Worm (Caenorhabditis elegans) whole organism, midembryonic: ENCODE measurements around the gene mom-1.

Experiments used
- T22C8.4 ChIP-seq: fragments of 200-800 bp; sonication (Bioruptor generic); IDR thresholded peaks from 2 replicates; pipeline ENCODE4 v1.3.6; 2022; ENCODE audit warnings: missing genetic modification characterization, missing compliant biosample characterization
- cog-1 ChIP-seq: sonication (generic microtip); optimal IDR thresholded peaks from 2 replicates; lab custom pipeline; 2016; ENCODE audit warnings: missing genetic modification characterization, missing compliant biosample characterization
- flt-1 ChIP-seq: fragments of 200-800 bp; sonication (Bioruptor generic); IDR thresholded peaks from 2 replicates; pipeline ENCODE4 v1.3.6; 2022; ENCODE audit warnings: missing genetic modification characterization, missing compliant biosample characterization
- klf-2 ChIP-seq: fragments of 200-800 bp; sonication (Bioruptor generic); conservative IDR thresholded peaks from 2 replicates; pipeline ENCODE4 v1.3.6; 2022; ENCODE audit warnings: missing genetic modification reagents, missing genetic modification characterization, missing compliant biosample characterization
- med-1 ChIP-seq: sonication (generic microtip); optimal IDR thresholded peaks from 2 replicates; lab custom pipeline; 2017; ENCODE audit warnings: missing genetic modification characterization, mild to moderate bottlenecking, missing compliant biosample characterization, antibody characterized with exemption, missing genetic modification reagents; ENCODE audit not compliant: insufficient read depth
- ref-1 ChIP-seq: fragments of 200-800 bp; sonication (Bioruptor generic); conservative IDR thresholded peaks from 2 replicates; pipeline ENCODE4 v1.3.6; 2022; ENCODE audit warnings: missing genetic modification reagents, missing genetic modification characterization, missing compliant biosample characterization
- tab-1 ChIP-seq: fragments of 200-800 bp; sonication (Bioruptor generic); IDR thresholded peaks from 2 replicates; pipeline ENCODE4 v1.3.6; 2022; ENCODE audit warnings: missing genetic modification characterization, missing compliant biosample characterization
- ztf-23 ChIP-seq: fragments of 200-800 bp; sonication (Bioruptor generic); IDR thresholded peaks from 2 replicates; pipeline ENCODE4 v1.3.6; 2022; ENCODE audit warnings: missing genetic modification reagents, missing genetic modification characterization, missing compliant biosample characterization
- ztf-29 ChIP-seq: fragments of 200-800 bp; sonication (Bioruptor generic); IDR thresholded peaks from 2 replicates; pipeline ENCODE4 v1.3.6; 2022; ENCODE audit warnings: missing genetic modification reagents, missing genetic modification characterization, missing compliant biosample characterization

Gene mom-1

ce11 chrX:6292812-6293211 lies at the start of gene mom-1:
mom-1 (plus strand) TSS chrX:6293112.
- TF ChIP-seq med-1, result no peak
- TF ChIP-seq cog-1, result no peak
- no peak for TF ChIP-seq ztf-29 (GFP tag; lab: Robert Waterston, UW)
- TF ChIP-seq flt-1, result no peak
- no peak for TF ChIP-seq tab-1 (GFP tag; lab: Robert Waterston, UW)
- TF ChIP-seq ztf-23, result no peak

DNA sequence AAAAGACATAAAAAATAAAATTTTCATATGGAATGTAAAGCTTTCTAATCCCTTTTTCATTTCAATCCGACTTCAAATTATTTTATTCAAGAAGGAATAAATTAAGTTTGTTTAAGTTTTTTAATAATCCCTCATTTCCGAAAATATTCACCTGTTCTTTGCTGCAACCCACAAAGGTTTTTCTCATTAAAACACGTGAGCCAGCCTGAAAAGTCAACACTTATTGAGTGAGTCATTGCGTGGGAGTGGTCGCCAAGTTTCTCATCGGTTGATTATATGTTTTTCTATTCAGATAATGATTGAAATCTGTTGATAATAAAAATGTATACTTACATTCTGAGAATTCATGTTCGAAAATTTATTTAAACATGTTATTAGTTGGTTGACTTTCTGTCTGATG lies 47.4 kb upstream of the mom-1 start:
- TF ChIP-seq ref-1 (GFP tag; lab: Robert Waterston, UW) (no peak), tab-1 (GFP tag; lab: Robert Waterston, UW) (no peak), cog-1 (no peak), flt-1 (no peak), med-1 (no peak), T22C8.4 (GFP tag; lab: Robert Waterston, UW) (no peak), ztf-29 (GFP tag; lab: Robert Waterston, UW) (no peak), ztf-23 (no peak), klf-2 (GFP tag; lab: Robert Waterston, UW) (no peak)

DNA sequence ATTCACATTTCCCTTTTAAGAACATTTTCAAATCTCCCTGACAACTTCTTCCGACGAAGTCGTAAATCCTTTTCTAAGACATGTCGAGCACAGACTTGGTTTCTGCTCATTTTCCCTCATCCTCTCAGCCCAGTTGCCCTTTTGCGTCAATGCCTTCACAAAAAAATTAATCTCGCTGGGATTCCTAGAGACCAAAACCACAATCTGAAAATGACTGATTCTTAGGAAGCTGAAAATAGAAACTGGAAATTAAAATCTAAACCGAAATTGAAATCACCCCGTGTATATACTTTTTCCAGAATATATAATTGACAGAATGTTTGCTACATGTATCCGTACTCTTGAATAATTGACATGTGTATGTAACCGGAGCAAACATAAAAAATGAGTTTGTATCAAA lies 45.9 kb upstream of the mom-1 start:
- no peak for TF ChIP-seq klf-2 (GFP tag; lab: Robert Waterston, UW)
- TF ChIP-seq med-1, result no peak
- TF ChIP-seq cog-1, result no peak
- no peak for TF ChIP-seq ztf-29 (GFP tag; lab: Robert Waterston, UW)
- no peak for TF ChIP-seq tab-1 (GFP tag; lab: Robert Waterston, UW)
- TF ChIP-seq flt-1, result no peak
- no peak for TF ChIP-seq T22C8.4 (GFP tag; lab: Robert Waterston, UW)
- no peak for TF ChIP-seq ztf-23
- TF ChIP-seq ref-1 (GFP tag; lab: Robert Waterston, UW), result no peak

- TF ChIP-seq ref-1 (GFP tag; lab: Robert Waterston, UW), result no peak
- no peak for TF ChIP-seq tab-1 (GFP tag; lab: Robert Waterston, UW)
- TF ChIP-seq ztf-23, result no peak
- TF ChIP-seq flt-1, result no peak
- TF ChIP-seq ztf-29 (GFP tag; lab: Robert Waterston, UW), result no peak
- no peak for TF ChIP-seq med-1
- TF ChIP-seq cog-1, result no peak
- TF ChIP-seq T22C8.4 (GFP tag; lab: Robert Waterston, UW), result no peak
- TF ChIP-seq klf-2 (GFP tag; lab: Robert Waterston, UW), result no peak
These were observed 45.0 kb upstream of the mom-1 start for ce11 chrX:6247869-6248268.

- TF ChIP-seq klf-2 (GFP tag; lab: Robert Waterston, UW) (no peak), cog-1 (no peak), ztf-29 (GFP tag; lab: Robert Waterston, UW) (no peak), med-1 (no peak), flt-1 (no peak), ref-1 (GFP tag; lab: Robert Waterston, UW) (no peak)
These were observed 43.9 kb upstream of the mom-1 start for ce11 chrX:6248778-6249658.

DNA sequence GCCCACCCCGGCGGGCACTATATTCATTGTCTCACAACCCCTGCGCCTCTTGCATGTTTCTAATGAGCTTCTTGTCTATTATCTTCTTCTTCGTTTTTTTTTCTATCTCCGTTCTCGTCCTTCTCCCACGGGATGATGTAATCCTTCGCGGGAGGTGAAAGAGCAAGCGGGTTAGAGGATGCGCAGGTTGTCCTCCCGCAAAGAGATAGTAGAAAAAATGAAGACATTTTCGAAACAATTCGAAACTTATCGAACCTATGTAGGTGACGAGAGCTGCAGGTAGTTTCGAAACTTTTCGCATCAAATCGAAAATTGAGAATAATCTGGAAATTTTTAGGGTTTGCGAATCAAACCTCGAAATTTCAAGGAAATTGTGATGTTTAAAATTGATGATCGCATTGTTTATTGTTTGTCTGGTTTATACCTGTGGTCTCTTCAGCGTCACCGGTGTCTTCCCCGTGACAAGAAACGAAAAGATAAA lies 42.6 kb upstream of the mom-1 start:
- no peak for TF ChIP-seq klf-2 (GFP tag; lab: Robert Waterston, UW)
- TF ChIP-seq flt-1, result no peak
- no peak for TF ChIP-seq ref-1 (GFP tag; lab: Robert Waterston, UW)
- no peak for TF ChIP-seq T22C8.4 (GFP tag; lab: Robert Waterston, UW)
- no peak for TF ChIP-seq tab-1 (GFP tag; lab: Robert Waterston, UW)
- TF ChIP-seq cog-1, result no peak
- no peak for TF ChIP-seq ztf-23
- no peak for TF ChIP-seq ztf-29 (GFP tag; lab: Robert Waterston, UW)
- no peak for TF ChIP-seq med-1

- no peak for TF ChIP-seq med-1
- no peak for TF ChIP-seq tab-1 (GFP tag; lab: Robert Waterston, UW)
- TF ChIP-seq klf-2 (GFP tag; lab: Robert Waterston, UW), result no peak
- no peak for TF ChIP-seq cog-1
- no peak for TF ChIP-seq ref-1 (GFP tag; lab: Robert Waterston, UW)
- no peak for TF ChIP-seq flt-1
- TF ChIP-seq ztf-23, result no peak
- TF ChIP-seq ztf-29 (GFP tag; lab: Robert Waterston, UW), result no peak
- TF ChIP-seq T22C8.4 (GFP tag; lab: Robert Waterston, UW), result no peak
These were observed 42.0 kb upstream of the mom-1 start for ce11 chrX:6250866-6251265.

DNA sequence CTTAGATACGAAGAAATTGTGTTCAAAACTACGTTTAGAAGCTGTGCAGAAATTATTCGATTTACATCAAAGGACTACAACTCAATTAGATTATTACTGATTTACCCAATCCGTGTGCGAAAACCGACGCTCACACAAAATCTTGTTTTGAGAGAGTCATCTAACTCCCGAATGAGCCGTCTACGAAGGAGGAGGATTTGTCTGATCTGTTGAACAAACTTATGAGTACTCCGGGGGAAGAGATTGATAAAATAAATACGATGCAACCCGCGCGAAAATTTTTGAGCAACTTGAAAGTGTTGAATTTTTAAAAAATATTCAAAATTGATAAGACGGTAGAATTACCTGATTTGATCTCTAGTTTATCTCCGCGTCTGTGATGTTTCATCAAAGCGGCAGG lies 41.6 kb upstream of the mom-1 start:
- no peak for TF ChIP-seq med-1
- 0 out of 2 replicates have a peak, but pooled peaks have one; percentile 18 for TF ChIP-seq tab-1 (GFP tag; lab: Robert Waterston, UW)

ce11 chrX:6251947-6252617 lies 40.8 kb upstream of the mom-1 start:
- no peak for TF ChIP-seq T22C8.4 (GFP tag; lab: Robert Waterston, UW)
- no peak for TF ChIP-seq ref-1 (GFP tag; lab: Robert Waterston, UW)
- no peak for TF ChIP-seq tab-1 (GFP tag; lab: Robert Waterston, UW)
- no peak for TF ChIP-seq ztf-29 (GFP tag; lab: Robert Waterston, UW)
- peak; percentile 36; the same call in 1 of the 2 replicates for TF ChIP-seq flt-1
- no peak for TF ChIP-seq klf-2 (GFP tag; lab: Robert Waterston, UW)
- TF ChIP-seq cog-1, result peak; percentile 10
- no peak for TF ChIP-seq ztf-23
- no peak for TF ChIP-seq med-1

ce11 chrX:6252752-6253151 lies 40.2 kb upstream of the mom-1 start:
- TF ChIP-seq ztf-29 (GFP tag; lab: Robert Waterston, UW) (no peak), klf-2 (GFP tag; lab: Robert Waterston, UW) (no peak)
